Worm (Caenorhabditis elegans): ENCODE measurements around the gene abl-1.

Gene abl-1

DNA sequence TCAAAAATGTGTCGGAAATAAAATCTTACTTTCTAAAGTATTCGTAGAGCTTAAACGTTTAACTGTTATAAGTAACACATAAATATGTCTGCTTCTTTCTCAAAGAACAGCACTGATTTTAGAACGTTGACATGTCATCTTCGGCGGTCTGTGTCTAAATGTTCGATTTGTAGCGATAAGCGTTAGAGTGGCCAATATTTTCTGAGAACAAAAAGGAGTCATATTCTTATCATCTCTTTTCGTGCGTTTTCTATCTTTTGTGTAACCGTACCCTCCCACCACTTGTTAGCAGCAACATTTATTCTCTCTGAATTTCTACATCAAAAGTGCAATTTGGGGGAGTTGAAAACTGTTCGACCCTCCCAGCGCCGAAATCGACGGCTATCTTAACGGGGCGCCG, 21.1 kb upstream of the abl-1 start:
- TF ChIP-seq unc-62 (GFP tag; optimal IDR thresholded peaks at IDR 0.05) (no peak), madf-3 (GFP tag; IDR thresholded peaks at IDR 0.05) (no peak), nhr-80 (tag; optimal IDR thresholded peaks at IDR 0.05) (peak; percentile 53)

- TF ChIP-seq ztf-18 (tag; optimal IDR thresholded peaks at IDR 0.05) (no peak), ztf-3 (GFP tag; optimal IDR thresholded peaks at IDR 0.05) (no peak), aptf-2 (GFP tag; conservative IDR thresholded peaks at IDR 0.05) (no peak), nhr-80 (tag; optimal IDR thresholded peaks at IDR 0.05) (no peak), cebp-1 (GFP tag; IDR thresholded peaks at IDR 0.05) (peak; percentile 56; the same call in 1 of the 2 replicates), cebp-1 (tag; optimal IDR thresholded peaks at IDR 0.05) (peak; percentile 83), nhr-90 (tag; optimal IDR thresholded peaks at IDR 0.05) (no peak)
Measured at ce11 chrX:10640578-10640977, 16.6 kb upstream of the abl-1 start.

DNA sequence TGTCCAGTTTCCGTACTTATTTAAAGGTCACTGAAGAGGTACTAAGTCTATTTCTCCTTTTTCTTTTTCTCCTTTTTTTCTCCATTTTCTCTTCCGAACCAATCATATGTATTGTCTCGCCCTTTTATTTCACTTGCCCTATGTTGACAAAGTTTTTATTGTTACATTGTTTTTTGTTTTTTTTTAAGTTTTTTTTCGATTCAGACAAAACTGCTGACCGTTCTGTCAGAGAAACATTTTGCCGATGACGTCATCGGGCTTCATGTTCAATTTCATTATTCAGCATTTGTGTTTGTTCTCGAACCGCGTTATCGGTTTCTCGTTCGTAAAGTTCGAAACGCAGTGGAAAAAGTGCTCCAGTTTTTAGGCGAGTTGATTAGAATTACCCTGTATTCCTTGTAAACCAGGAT, 15.4 kb upstream of the abl-1 start:
- TF ChIP-seq snpc-4 (GFP tag; optimal IDR thresholded peaks at IDR 0.05) (no peak), snpc-4 (tag; optimal IDR thresholded peaks at IDR 0.05) (peak in 1 of 4 experiments; percentile 19), Y56A3A.18 (GFP tag; IDR thresholded peaks at IDR 0.05) (no peak), lin-40 (tag; optimal IDR thresholded peaks at IDR 0.05) (peak; percentile 63), nhr-80 (tag; optimal IDR thresholded peaks at IDR 0.05) (peak; percentile 94), ama-1 (optimal IDR thresholded peaks at IDR 0.05) (no peak), ama-1 (GFP tag; optimal IDR thresholded peaks at IDR 0.05) (no peak), die-1 (tag; optimal IDR thresholded peaks at IDR 0.05) (no peak), dox-1 (GFP tag; IDR thresholded peaks at IDR 0.05) (0 out of 2 replicates have a peak, but pooled peaks have one; percentile 40), atf-7 (tag; optimal IDR thresholded peaks at IDR 0.05) (peak; percentile 89), cebp-1 (GFP tag; IDR thresholded peaks at IDR 0.05) (no peak), cebp-1 (tag; optimal IDR thresholded peaks at IDR 0.05) (peak; percentile 43), tbp1 (GFP tag; optimal IDR thresholded peaks at IDR 0.05) (peak; percentile 8), somi-1 (GFP tag; optimal IDR thresholded peaks at IDR 0.05) (peak; percentile 41)

ce11 chrX:10637048-10637928, 13.3 kb upstream of the abl-1 start:
- TF ChIP-seq egrh-3 (GFP tag; IDR thresholded peaks at IDR 0.05), result peak; percentile 94
- TF ChIP-seq snpc-1.3 (tag; optimal IDR thresholded peaks at IDR 0.05; ENCODE audit: insufficient read depth), result no peak
- TF ChIP-seq madf-10 (tag; optimal IDR thresholded peaks at IDR 0.05), result peak; percentile 98
- peak; percentile 66 for TF ChIP-seq atf-7 (tag; optimal IDR thresholded peaks at IDR 0.05)
- no peak for TF ChIP-seq ekl-4 (GFP tag; IDR thresholded peaks at IDR 0.05)
- TF ChIP-seq let-607 (tag; optimal IDR thresholded peaks at IDR 0.05), result peak in 1 of 2 experiments; percentile 16
- peak; percentile 51 for TF ChIP-seq ztf-18 (tag; optimal IDR thresholded peaks at IDR 0.05)
- TF ChIP-seq Y79H2A.3 (GFP tag; conservative IDR thresholded peaks at IDR 0.05), result no peak
- TF ChIP-seq ceh-27 (GFP tag; optimal IDR thresholded peaks at IDR 0.05), result peak; percentile 78
- TF ChIP-seq nfyb-1 (GFP tag; IDR thresholded peaks at IDR 0.05), result peak; percentile 75; the same call in 1 of the 2 replicates
- peak; percentile 22 for TF ChIP-seq ztf-26 (tag; optimal IDR thresholded peaks at IDR 0.05)
- peak; percentile 60; the same call in 1 of the 2 replicates for TF ChIP-seq hmg-1.2 (GFP tag; IDR thresholded peaks at IDR 0.05)
- TF ChIP-seq die-1 (tag; optimal IDR thresholded peaks at IDR 0.05), result no peak
- peak; percentile 68 for TF ChIP-seq B0336.3 (GFP tag; IDR thresholded peaks at IDR 0.05)
- TF ChIP-seq unc-62 (GFP tag; optimal IDR thresholded peaks at IDR 0.05), result no peak
- TF ChIP-seq lin-35 (GFP tag; optimal IDR thresholded peaks at IDR 0.05), result peak in 1 of 3 experiments; percentile 42
- TF ChIP-seq F37B4.10 (GFP tag; IDR thresholded peaks at IDR 0.05), result no peak
- no peak for TF ChIP-seq T07F8.4 (tag; optimal IDR thresholded peaks at IDR 0.05)
- TF ChIP-seq mcd-1 (GFP tag; IDR thresholded peaks at IDR 0.05), result peak; percentile 60
- TF ChIP-seq chd-7 (tag; optimal IDR thresholded peaks at IDR 0.05), result peak; percentile 43
- no peak for TF ChIP-seq nhr-120 (GFP tag; IDR thresholded peaks at IDR 0.05)
- peak; percentile 97 for TF ChIP-seq nhr-80 (tag; optimal IDR thresholded peaks at IDR 0.05)
- peak; percentile 41; the same call in 1 of the 2 replicates for TF ChIP-seq C06A6.2 (GFP tag; conservative IDR thresholded peaks at IDR 0.05)
- TF ChIP-seq egl-18 (GFP tag; IDR thresholded peaks at IDR 0.05), result no peak
- no peak for TF ChIP-seq tbx-9 (tag; optimal IDR thresholded peaks at IDR 0.05; ENCODE audit: borderline replicate concordance)
- TF ChIP-seq F22D6.2 (tag; optimal IDR thresholded peaks at IDR 0.05), result no peak
- peak; percentile 55 for TF ChIP-seq gei-17 (GFP tag; optimal IDR thresholded peaks at IDR 0.05)
